Worm (Caenorhabditis elegans): Measurements from ENCODE around the gene unc-62.

ce11 chrV:4525106-4525505 lies 27.8 kb downstream of the unc-62 start:
- TF ChIP-seq ztf-23 (GFP tag; IDR thresholded peaks at IDR 0.05) = no peak
- no peak for TF ChIP-seq med-1 (GFP tag; optimal IDR thresholded peaks at IDR 0.05; ENCODE audit: insufficient read depth)

Data from whole organism, midembryonic.